Fruit fly (Drosophila melanogaster) whole organism, larva: Measurements from ENCODE around the gene mbt.

Experiments
- noc ChIP-seq: fragments of 200-800 bp; sonication (Bioruptor generic); optimal IDR thresholded peaks from 3 replicates; lab custom pipeline; 2019; ENCODE audit warnings: missing biosample characterization, mild to moderate bottlenecking, missing genetic modification characterization, moderate library complexity

mbt gene

DNA sequence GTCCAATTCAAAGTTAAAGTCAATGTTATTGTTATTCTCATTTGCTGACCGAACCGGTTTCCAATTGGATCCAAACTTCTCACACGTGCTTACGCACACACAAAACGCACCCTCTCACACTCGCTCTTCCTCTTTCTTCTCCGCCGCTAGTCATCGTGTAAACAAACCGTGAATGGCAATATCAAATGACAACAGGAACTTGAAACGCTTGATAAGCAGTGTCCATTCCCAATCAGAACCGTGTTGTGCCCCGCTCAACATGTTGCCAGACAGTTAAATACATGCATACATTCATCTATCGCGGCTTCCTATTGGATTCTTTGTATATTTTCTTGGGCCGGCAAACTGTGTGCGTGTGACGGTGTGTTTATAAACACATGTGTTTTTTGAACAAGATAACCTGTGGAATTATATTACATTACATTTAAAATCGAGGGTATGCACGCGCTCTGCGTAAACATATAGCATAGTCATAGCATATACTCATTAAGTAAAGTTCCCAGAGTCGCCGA, 45.3 kb downstream of the mbt start:
- peak; percentile 57 for TF ChIP-seq noc (tag; lab: Kevin White, UChicago)

- TF ChIP-seq noc (tag; lab: Kevin White, UChicago) = no peak
Observed at dm6 chrX:16660632-16661031, 50.1 kb downstream of the mbt start.
